Worm (Caenorhabditis elegans) whole organism, early embryonic: ENCODE measurements around the gene pqn-53.

Experiments used
- B0310.2 ChIP-seq: sonication (generic microtip); optimal IDR thresholded peaks from 2 replicates; lab custom pipeline; 2016; ENCODE audit warnings: mild to moderate bottlenecking, missing genetic modification characterization, missing compliant biosample characterization
- F13C5.2 ChIP-seq: sonication (generic microtip); optimal IDR thresholded peaks from 2 replicates; lab custom pipeline; 2017; ENCODE audit warnings: mild to moderate bottlenecking, missing genetic modification characterization, inconsistent platforms, missing compliant biosample characterization
- ama-1 ChIP-seq: fragments of 150-350 bp; optimal IDR thresholded peaks from 2 replicates; lab custom pipeline; 2014
- ceh-36 ChIP-seq: sonication (generic microtip); optimal IDR thresholded peaks from 2 replicates; lab custom pipeline; 2016; ENCODE audit warnings: missing genetic modification characterization, inconsistent platforms, missing compliant biosample characterization
- flt-1 ChIP-seq: fragments of 200-800 bp; sonication (Bioruptor generic); IDR thresholded peaks from 2 replicates; pipeline ENCODE4 v1.3.6; 2022; ENCODE audit warnings: missing genetic modification characterization, missing compliant biosample characterization
- hmbx-1 ChIP-seq: sonication (generic microtip); optimal IDR thresholded peaks from 2 replicates; lab custom pipeline; 2016; ENCODE audit warnings: mild to moderate bottlenecking, missing genetic modification characterization, missing compliant biosample characterization
- hnd-1 ChIP-seq: sonication (generic microtip); optimal IDR thresholded peaks from 2 replicates; lab custom pipeline; 2016; ENCODE audit warnings: missing genetic modification characterization, missing compliant biosample characterization
- pes-1 ChIP-seq: fragments of 200-800 bp; sonication (Bioruptor generic); IDR thresholded peaks from 2 replicates; pipeline ENCODE4 v1.3.6; 2022; ENCODE audit warnings: missing genetic modification reagents, missing genetic modification characterization, missing compliant biosample characterization
- sea-1 ChIP-seq: fragments of 200-800 bp; sonication (Bioruptor generic); conservative IDR thresholded peaks from 2 replicates; pipeline ENCODE4 v1.3.6; 2022; ENCODE audit warnings: missing genetic modification characterization, missing compliant biosample characterization
- tbx-11 ChIP-seq: fragments of 200-800 bp; sonication (Bioruptor generic); IDR thresholded peaks from 2 replicates; pipeline ENCODE4 v1.3.6; 2022; ENCODE audit warnings: missing genetic modification characterization, missing compliant biosample characterization
- tra-4 ChIP-seq: sonication (generic microtip); optimal IDR thresholded peaks from 2 replicates; lab custom pipeline; 2017; ENCODE audit warnings: missing genetic modification characterization, missing compliant biosample characterization

DNA sequence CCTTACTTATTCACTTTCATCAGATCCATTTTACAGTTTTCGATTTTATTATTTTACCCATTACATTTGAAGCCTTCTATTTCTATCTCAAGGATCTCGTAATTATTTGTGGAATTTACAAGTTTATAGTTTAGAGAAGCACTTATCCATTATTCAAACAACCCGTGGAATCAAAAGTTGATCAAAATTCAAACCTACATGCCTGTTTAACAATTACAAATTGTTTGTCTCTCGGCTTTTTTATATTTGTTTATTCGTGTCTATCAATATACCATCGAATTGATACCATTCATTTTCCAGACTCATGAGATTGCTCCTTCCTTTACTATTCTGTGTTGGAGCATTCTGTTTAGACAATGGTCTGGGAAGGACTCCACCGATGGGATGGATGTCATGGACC is 21.7 kb upstream of the pqn-53 start, which contains the start of gene gana-1:
- TF ChIP-seq ceh-36 (tag; lab: Kevin White, UChicago), result no peak
- no peak for TF ChIP-seq sea-1 (GFP tag; lab: Robert Waterston, UW)
- TF ChIP-seq flt-1 (GFP tag; lab: Robert Waterston, UW), result no peak
- no peak for TF ChIP-seq tra-4 (tag; lab: Kevin White, UChicago)
- TF ChIP-seq ama-1, result no peak
- TF ChIP-seq hmbx-1 (tag; lab: Kevin White, UChicago), result no peak
- no peak for TF ChIP-seq tbx-11 (GFP tag; lab: Robert Waterston, UW)
- TF ChIP-seq F13C5.2 (tag; lab: Kevin White, UChicago), result no peak
- no peak for TF ChIP-seq hnd-1
- no peak for TF ChIP-seq pes-1 (GFP tag; lab: Robert Waterston, UW)
- no peak for TF ChIP-seq B0310.2
